Fruit fly (Drosophila melanogaster): ENCODE data around the gene Tgs1.

Gene Tgs1

DNA sequence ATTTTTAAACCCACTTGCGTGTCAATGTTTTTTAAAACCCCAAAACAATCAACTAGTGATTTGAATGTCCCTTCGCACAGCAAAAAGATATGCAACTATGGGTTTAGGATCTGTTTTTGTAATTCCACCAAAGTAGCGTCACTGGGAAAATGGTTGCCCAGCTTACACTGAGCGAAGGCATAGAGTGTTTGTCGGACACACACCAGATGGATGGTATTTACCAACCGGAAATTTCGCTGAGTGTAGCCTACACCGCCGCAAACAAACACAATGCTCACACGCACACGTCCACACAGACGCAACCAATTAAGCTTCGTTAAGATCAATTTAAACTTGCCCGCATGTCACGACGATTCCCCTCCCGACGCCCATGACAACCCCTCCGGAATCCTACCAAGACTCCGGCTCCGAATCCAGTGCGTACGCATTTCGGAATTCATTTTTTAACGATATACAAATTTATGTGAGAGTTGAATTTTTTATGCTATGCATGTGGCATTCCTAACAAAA is 26.6 kb upstream of the Tgs1 start (continued):
- no peak for TF ChIP-seq CG9609 (GFP tag; optimal IDR thresholded peaks at IDR 0.05)
- 0 out of 2 replicates have a peak, but pooled peaks have one; percentile 18 for TF ChIP-seq Xrp1 (GFP tag; IDR thresholded peaks at IDR 0.05)
- TF ChIP-seq dpn (GFP tag; optimal IDR thresholded peaks at IDR 0.05): no peak
- peak; percentile 56 for TF ChIP-seq Med (GFP tag)
- peak; percentile 48 for TF ChIP-seq zf30C (GFP tag; optimal IDR thresholded peaks at IDR 0.05)
- no peak for TF ChIP-seq CG10321 (GFP tag; IDR thresholded peaks at IDR 0.05)
- TF ChIP-seq ci (GFP tag; IDR thresholded peaks at IDR 0.05): peak; percentile 49; the same call in 1 of the 3 replicates
- TF ChIP-seq sisA (GFP tag; IDR thresholded peaks at IDR 0.05): 0 out of 2 replicates have a peak, but pooled peaks have one; percentile 15
- TF ChIP-seq cato (GFP tag; optimal IDR thresholded peaks at IDR 0.05; ENCODE audit: borderline replicate concordance): no peak
- no peak for TF ChIP-seq ac (GFP tag; optimal IDR thresholded peaks at IDR 0.05)
- TF ChIP-seq lmd (GFP tag; IDR thresholded peaks at IDR 0.05): no peak; the same call in 1 of the 2 replicates
- no peak for TF ChIP-seq jumu (GFP tag; optimal IDR thresholded peaks at IDR 0.05)
- TF ChIP-seq CG3726 (GFP tag; IDR thresholded peaks at IDR 0.05): no peak
- TF ChIP-seq org-1 (GFP tag; optimal IDR thresholded peaks at IDR 0.05): no peak
- 0 out of 2 replicates have a peak, but pooled peaks have one; percentile 21 for TF ChIP-seq ranshi (GFP tag; IDR thresholded peaks at IDR 0.05)
- TF ChIP-seq repo (GFP tag; optimal IDR thresholded peaks at IDR 0.05): peak; percentile 91
- no peak for TF ChIP-seq prd (optimal IDR thresholded peaks at IDR 0.05)
- 0 out of 3 replicates have a peak, but pooled peaks have one; percentile 31 for TF ChIP-seq prd (GFP tag; IDR thresholded peaks at IDR 0.05)
- TF ChIP-seq Elba2 (GFP tag; optimal IDR thresholded peaks at IDR 0.05): no peak
- no peak for TF ChIP-seq ind (GFP tag; optimal IDR thresholded peaks at IDR 0.05)
- TF ChIP-seq Ada2b (GFP tag; IDR thresholded peaks at IDR 0.05): 0 out of 2 replicates have a peak, but pooled peaks have one; percentile 6
- TF ChIP-seq CG4854 (GFP tag; optimal IDR thresholded peaks at IDR 0.05): no peak
- no peak for TF ChIP-seq yki (optimal IDR thresholded peaks at IDR 0.05)
- TF ChIP-seq Usf (GFP tag; optimal IDR thresholded peaks at IDR 0.05): no peak
- no peak for TF ChIP-seq CG14050 (GFP tag; IDR thresholded peaks at IDR 0.05)
- no peak for TF ChIP-seq CG7745 (tag; optimal IDR thresholded peaks at IDR 0.05)
- TF ChIP-seq vvl (GFP tag; IDR thresholded peaks at IDR 0.05): peak; percentile 31; the same call in 1 of the 2 replicates
- no peak for TF ChIP-seq vnd (GFP tag; IDR thresholded peaks at IDR 0.05; ENCODE audit: partially characterized antibody)
- no peak for TF ChIP-seq CG3995 (GFP tag; optimal IDR thresholded peaks at IDR 0.05)
- peak; percentile 6 for TF ChIP-seq mam (GFP tag; optimal IDR thresholded peaks at IDR 0.05)
- TF ChIP-seq Atf6 (GFP tag; IDR thresholded peaks at IDR 0.05): peak; percentile 45; the same call in 1 of the 2 replicates
- TF ChIP-seq Oaz (GFP tag; IDR thresholded peaks at IDR 0.05): no peak
- TF ChIP-seq CG10543 (GFP tag; optimal IDR thresholded peaks at IDR 0.05): peak; percentile 19

DNA sequence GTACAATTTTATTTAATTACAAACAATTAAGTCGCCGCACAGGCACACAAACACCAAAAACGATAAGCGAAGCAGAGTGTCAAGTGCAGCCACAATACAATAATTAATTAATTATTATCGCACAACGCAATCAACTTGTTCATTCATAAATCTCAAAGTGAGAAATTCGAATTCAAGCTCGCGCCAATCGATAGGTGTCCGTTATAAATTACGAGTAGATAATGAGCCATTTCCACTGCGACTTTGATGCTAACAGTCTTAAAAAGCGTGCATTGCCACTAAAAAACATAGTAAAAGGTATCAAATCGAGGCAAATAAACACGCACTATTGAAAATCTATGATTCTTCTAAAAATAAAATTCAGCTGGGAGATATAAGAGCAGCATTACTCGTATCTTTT is 25.1 kb upstream of the Tgs1 start:
- no peak for TF ChIP-seq CG32532 (GFP tag; IDR thresholded peaks at IDR 0.05)
- TF ChIP-seq pum (GFP tag; optimal IDR thresholded peaks at IDR 0.05): no peak
- no peak for TF ChIP-seq CG2678 (tag; optimal IDR thresholded peaks at IDR 0.05)
- no peak for TF ChIP-seq rib (GFP tag; IDR thresholded peaks at IDR 0.05)
- TF ChIP-seq nerfin-2 (GFP tag; IDR thresholded peaks at IDR 0.05; ENCODE audit: partially characterized antibody): no peak
- no peak for TF ChIP-seq Ets97D (GFP tag; optimal IDR thresholded peaks at IDR 0.05)
- no peak for TF ChIP-seq CG12744 (GFP tag; optimal IDR thresholded peaks at IDR 0.05)
- TF ChIP-seq Kr (GFP tag; optimal IDR thresholded peaks at IDR 0.05): no peak
- no peak for TF ChIP-seq Dad (GFP tag; optimal IDR thresholded peaks at IDR 0.05)
- no peak for TF ChIP-seq tna (GFP tag; IDR thresholded peaks at IDR 0.05; ENCODE audit: partially characterized antibody)
- no peak for TF ChIP-seq fd96Cb (tag; optimal IDR thresholded peaks at IDR 0.05)
- TF ChIP-seq Med (GFP tag): peak; percentile 50
- peak; percentile 9 for TF ChIP-seq exex (tag; optimal IDR thresholded peaks at IDR 0.05)
- TF ChIP-seq stwl (tag; optimal IDR thresholded peaks at IDR 0.05): peak; percentile 42
- no peak for TF ChIP-seq gce (GFP tag; IDR thresholded peaks at IDR 0.05)
- TF ChIP-seq vfl (GFP tag; optimal IDR thresholded peaks at IDR 0.05): no peak
- no peak for TF ChIP-seq CG10274 (GFP tag; optimal IDR thresholded peaks at IDR 0.05)
- TF ChIP-seq lov (optimal IDR thresholded peaks at IDR 0.05): no peak
- no peak for TF ChIP-seq lov (GFP tag; IDR thresholded peaks at IDR 0.05)
- TF ChIP-seq CG13775 (GFP tag; optimal IDR thresholded peaks at IDR 0.05): no peak
- TF ChIP-seq sens (GFP tag): peak; percentile 45
- TF ChIP-seq CG15269 (tag; optimal IDR thresholded peaks at IDR 0.05): no peak
